Worm (Caenorhabditis elegans): ENCODE results near the gene srz-9.

DNA sequence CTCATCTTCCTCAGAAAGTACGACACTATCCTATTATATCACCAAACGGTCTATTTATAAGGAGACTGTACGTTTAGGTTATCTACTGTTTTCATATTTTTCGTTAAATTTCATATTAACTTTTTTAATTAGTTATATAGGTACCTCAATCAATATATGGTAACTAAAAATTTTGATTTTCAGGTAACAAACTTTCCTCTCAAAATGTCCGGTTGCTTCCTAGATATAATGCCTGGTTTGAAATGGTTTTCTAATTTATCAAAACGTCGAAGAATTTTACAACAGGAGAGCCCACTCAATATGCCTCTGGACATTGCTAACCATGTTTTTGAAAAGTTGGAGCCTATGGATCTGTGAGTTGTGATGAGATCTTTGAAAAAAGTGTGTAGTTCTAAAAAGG is 33.8 kb downstream of the srz-9 start, which contains the start of gene fbxa-28:
- TF ChIP-seq B0019.2 (GFP tag; conservative IDR thresholded peaks at IDR 0.05) (no peak), snpc-3.4 (tag; optimal IDR thresholded peaks at IDR 0.05) (no peak), nhr-90 (tag; optimal IDR thresholded peaks at IDR 0.05) (no peak), aptf-2 (GFP tag; conservative IDR thresholded peaks at IDR 0.05) (no peak), F49E8.2 (tag; optimal IDR thresholded peaks at IDR 0.05; ENCODE audit: insufficient read depth) (no peak), unc-130 (GFP tag; optimal IDR thresholded peaks at IDR 0.05) (no peak), snpc-4 (GFP tag; optimal IDR thresholded peaks at IDR 0.05) (no peak), snpc-4 (tag; optimal IDR thresholded peaks at IDR 0.05) (no peak), ztf-18 (tag; optimal IDR thresholded peaks at IDR 0.05) (no peak)
